Worm (Caenorhabditis elegans) whole organism, L1 larva: ENCODE measurements around the gene K02E2.7.

Experiments
- C34B4.2 ChIP-seq: sonication (generic microtip); optimal IDR thresholded peaks from 2 replicates; lab custom pipeline; 2017; ENCODE audit warnings: mild to moderate bottlenecking, missing genetic modification characterization, missing compliant biosample characterization
- Y116A8C.19 ChIP-seq: sonication (generic microtip); optimal IDR thresholded peaks from 2 replicates; lab custom pipeline; 2016; ENCODE audit warnings: missing compliant biosample characterization, missing genetic modification characterization, borderline replicate concordance
- alr-1 ChIP-seq: fragments of 200-800 bp; sonication (Bioruptor generic); optimal IDR thresholded peaks from 2 replicates; lab custom pipeline; 2018; ENCODE audit warnings: borderline replicate concordance, mild to moderate bottlenecking, missing genetic modification characterization, missing compliant biosample characterization
- ama-1 ChIP-seq: fragments of 150-350 bp; optimal IDR thresholded peaks from 2 replicates; lab custom pipeline; 2014
- blmp-1 ChIP-seq: fragments of 150-350 bp; optimal IDR thresholded peaks from 2 replicates; lab custom pipeline; 2014; ENCODE audit warnings: missing biosample characterization, missing genetic modification characterization
- ceh-63 ChIP-seq: fragments of 200-800 bp; sonication (Bioruptor generic); optimal IDR thresholded peaks from 2 replicates; lab custom pipeline; 2018; ENCODE audit warnings: mild to moderate bottlenecking, missing genetic modification characterization, missing compliant biosample characterization
- ceh-8 ChIP-seq: fragments of 200-800 bp; sonication (Bioruptor generic); optimal IDR thresholded peaks from 2 replicates; lab custom pipeline; 2018; ENCODE audit warnings: mild to moderate bottlenecking, missing genetic modification characterization, moderate library complexity, missing compliant biosample characterization
- ceh-82 ChIP-seq, 3 experiments: fragments of 150-350 bp in 1 of 3; sonication (generic microtip) in 2 of 3; optimal IDR thresholded peaks; 2 replicates each; lab custom pipeline; 2014 to 2017; ENCODE audit warnings: missing biosample characterization in 3 of 3, missing genetic modification characterization in 3 of 3
- ceh-90 ChIP-seq: sonication (generic microtip); optimal IDR thresholded peaks from 2 replicates; lab custom pipeline; 2016; ENCODE audit warnings: missing genetic modification characterization, missing compliant biosample characterization
- ces-1 ChIP-seq: fragments of 150-350 bp; optimal IDR thresholded peaks from 2 replicates; lab custom pipeline; 2014; ENCODE audit warnings: missing biosample characterization, missing genetic modification reagents, missing genetic modification characterization
- dpl-1 ChIP-seq, 3 experiments: fragments of 150-350 bp in 2 of 3; sonication (generic microtip) in 1 of 3; optimal IDR thresholded peaks; 2 replicates each; lab custom pipeline; 2014 to 2017; ENCODE audit warnings: missing biosample characterization in 3 of 3, missing genetic modification characterization in 3 of 3, missing genetic modification reagents in 3 of 3
- efl-3 ChIP-seq: fragments of 200-800 bp; sonication (Bioruptor generic); optimal IDR thresholded peaks from 2 replicates; lab custom pipeline; 2018; ENCODE audit warnings: mild to moderate bottlenecking, missing genetic modification characterization, missing compliant biosample characterization
- ets-5 ChIP-seq: fragments of 200-800 bp; sonication (Bioruptor generic); IDR thresholded peaks from 2 replicates; pipeline ENCODE4 v1.3.6; 2022; ENCODE audit warnings: missing genetic modification characterization, missing compliant biosample characterization
- fkh-8 ChIP-seq: sonication (generic microtip); optimal IDR thresholded peaks from 2 replicates; lab custom pipeline; 2016; ENCODE audit warnings: mild to moderate bottlenecking, missing genetic modification characterization, missing compliant biosample characterization
- grh-1 ChIP-seq: fragments of 200-800 bp; sonication (Bioruptor generic); IDR thresholded peaks from 2 replicates; pipeline ENCODE4 v1.3.6; 2022; ENCODE audit warnings: missing genetic modification reagents, missing genetic modification characterization, missing compliant biosample characterization
- hlh-4 ChIP-seq: sonication (generic microtip); optimal IDR thresholded peaks from 2 replicates; lab custom pipeline; 2016; ENCODE audit warnings: mild to moderate bottlenecking, missing genetic modification characterization, missing compliant biosample characterization
- isw-1 ChIP-seq: fragments of 200-800 bp; sonication (Bioruptor generic); IDR thresholded peaks from 2 replicates; pipeline ENCODE4 v1.3.6; 2022; ENCODE audit warnings: missing genetic modification characterization, missing compliant biosample characterization
- lin-14 ChIP-seq: fragments of 200-800 bp; sonication (Bioruptor generic); optimal IDR thresholded peaks from 2 replicates; lab custom pipeline; 2018; ENCODE audit warnings: mild to moderate bottlenecking, missing genetic modification characterization, moderate library complexity, missing compliant biosample characterization
- lin-35 ChIP-seq, 2 experiments: fragments of 150-350 bp; optimal IDR thresholded peaks; 2 replicates each; lab custom pipeline; 2014; ENCODE audit warnings: missing biosample characterization in 2 of 2, missing genetic modification characterization in 2 of 2, missing genetic modification reagents in 2 of 2
- lsy-2 ChIP-seq, 2 experiments: fragments of 150-350 bp; optimal IDR thresholded peaks; 2 replicates each; lab custom pipeline; 2014; ENCODE audit warnings: missing biosample characterization in 2 of 2, missing genetic modification characterization in 2 of 2
- mdl-1 ChIP-seq, 2 experiments: fragments of 150-350 bp; optimal IDR thresholded peaks; 2 replicates each; lab custom pipeline; 2014 to 2017; ENCODE audit warnings: missing biosample characterization in 2 of 2, missing genetic modification characterization in 2 of 2, inconsistent platforms in 1 of 2
- mef-2 ChIP-seq: fragments of 150-350 bp; optimal IDR thresholded peaks from 2 replicates; lab custom pipeline; 2014; ENCODE audit warnings: missing biosample characterization, missing genetic modification characterization
- mep-1 ChIP-seq: fragments of 150-350 bp; optimal IDR thresholded peaks from 2 replicates; lab custom pipeline; 2014; ENCODE audit warnings: missing biosample characterization, missing genetic modification characterization
- nhr-19 ChIP-seq: fragments of 200-800 bp; sonication (Bioruptor generic); conservative IDR thresholded peaks from 2 replicates; pipeline ENCODE4 v1.3.6; 2022; ENCODE audit warnings: missing genetic modification characterization, missing compliant biosample characterization
- nhr-28 ChIP-seq: fragments of 150-350 bp; optimal IDR thresholded peaks from 2 replicates; lab custom pipeline; 2014; ENCODE audit warnings: missing biosample characterization, missing genetic modification characterization
- nhr-71 ChIP-seq: sonication (generic microtip); optimal IDR thresholded peaks from 2 replicates; lab custom pipeline; 2016; ENCODE audit warnings: mild to moderate bottlenecking, missing genetic modification characterization, moderate library complexity, missing compliant biosample characterization
- nhr-77 ChIP-seq: fragments of 150-350 bp; optimal IDR thresholded peaks from 2 replicates; lab custom pipeline; 2014; ENCODE audit warnings: missing biosample characterization, missing genetic modification characterization
- nhr-84 ChIP-seq: sonication (generic microtip); optimal IDR thresholded peaks from 2 replicates; lab custom pipeline; 2017; ENCODE audit warnings: missing biosample characterization, missing genetic modification characterization
- nhr-90 ChIP-seq: sonication (generic microtip); optimal IDR thresholded peaks from 2 replicates; lab custom pipeline; 2016; ENCODE audit warnings: mild to moderate bottlenecking, missing genetic modification characterization, missing compliant biosample characterization; ENCODE audit not compliant: poor library complexity
- pag-3 ChIP-seq: sonication (generic microtip); optimal IDR thresholded peaks from 2 replicates; lab custom pipeline; 2017; ENCODE audit warnings: missing genetic modification characterization, mild to moderate bottlenecking, missing compliant biosample characterization, antibody characterized with exemption, borderline replicate concordance; ENCODE audit not compliant: insufficient read depth
- pax-3 ChIP-seq: fragments of 200-800 bp; sonication (Bioruptor generic); optimal IDR thresholded peaks from 2 replicates; lab custom pipeline; 2018; ENCODE audit warnings: mild to moderate bottlenecking, missing genetic modification characterization, moderate library complexity, missing compliant biosample characterization
- pqm-1 ChIP-seq: sonication (generic microtip); optimal IDR thresholded peaks from 3 replicates; lab custom pipeline; 2017; ENCODE audit warnings: missing biosample characterization, missing genetic modification characterization
- rnt-1 ChIP-seq: sonication (generic microtip); optimal IDR thresholded peaks from 2 replicates; lab custom pipeline; 2016; ENCODE audit warnings: mild to moderate bottlenecking, missing genetic modification characterization, moderate library complexity, missing compliant biosample characterization
- snpc-4 ChIP-seq: fragments of 150-350 bp; optimal IDR thresholded peaks from 2 replicates; lab custom pipeline; 2014; ENCODE audit warnings: missing biosample characterization, missing genetic modification characterization
- snu-23 ChIP-seq: sonication (generic microtip); optimal IDR thresholded peaks from 2 replicates; lab custom pipeline; 2016; ENCODE audit warnings: missing genetic modification characterization, missing compliant biosample characterization
- sptf-1 ChIP-seq: fragments of 150-350 bp; optimal IDR thresholded peaks from 2 replicates; lab custom pipeline; 2014; ENCODE audit warnings: missing biosample characterization, missing genetic modification characterization
- swsn-7 ChIP-seq: sonication (generic microtip); optimal IDR thresholded peaks from 2 replicates; lab custom pipeline; 2016; ENCODE audit warnings: missing genetic modification characterization, missing compliant biosample characterization
- tlp-1 ChIP-seq: fragments of 150-350 bp; optimal IDR thresholded peaks from 2 replicates; lab custom pipeline; 2014; ENCODE audit warnings: missing biosample characterization, missing genetic modification characterization
- unc-130 ChIP-seq: fragments of 150-350 bp; optimal IDR thresholded peaks from 2 replicates; lab custom pipeline; 2017; ENCODE audit warnings: missing biosample characterization, missing genetic modification characterization, inconsistent platforms
- unc-30 ChIP-seq: sonication (generic microtip); optimal IDR thresholded peaks from 2 replicates; lab custom pipeline; 2017; ENCODE audit warnings: missing biosample characterization, missing genetic modification characterization
- vab-15 ChIP-seq: sonication (generic microtip); optimal IDR thresholded peaks from 2 replicates; lab custom pipeline; 2017; ENCODE audit warnings: missing genotype, mild to moderate bottlenecking, missing genetic modification characterization, missing compliant biosample characterization
- xbp-1 ChIP-seq: sonication (generic microtip); optimal IDR thresholded peaks from 2 replicates; lab custom pipeline; 2016; ENCODE audit warnings: missing genetic modification characterization, missing compliant biosample characterization
- zip-4 ChIP-seq: fragments of 200-800 bp; sonication (Bioruptor generic); optimal IDR thresholded peaks from 2 replicates; lab custom pipeline; 2018; ENCODE audit warnings: mild to moderate bottlenecking, missing genetic modification characterization, moderate library complexity, missing compliant biosample characterization
- ztf-11 ChIP-seq, 2 experiments: sonication (generic microtip); optimal IDR thresholded peaks; 2 replicates each; lab custom pipeline; 2016 to 2017; ENCODE audit warnings: missing genetic modification characterization in 2 of 2, missing biosample characterization in 1 of 2, missing compliant biosample characterization in 1 of 2

K02E2.7 gene

DNA sequence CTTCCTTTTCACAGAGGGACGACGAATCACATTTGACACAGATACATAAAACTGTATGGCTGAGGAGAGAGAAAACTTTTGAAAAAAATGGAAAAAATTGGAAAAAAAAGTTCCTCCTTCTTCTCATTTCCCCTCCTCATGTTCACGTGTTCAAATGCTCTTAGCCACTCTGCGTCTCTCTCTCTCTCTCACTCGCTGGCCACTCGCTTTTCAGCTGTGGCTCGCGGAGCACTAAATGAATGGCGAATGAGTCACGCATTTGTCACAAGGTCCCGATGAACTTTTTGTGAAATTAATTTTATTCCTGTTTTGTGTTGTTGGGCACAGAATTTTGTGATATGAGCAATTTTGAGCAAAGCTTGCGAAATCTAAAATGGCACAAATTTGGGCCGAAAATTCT lies 31.0 kb upstream of the K02E2.7 start (continued):
- TF ChIP-seq mdl-1 (tag; optimal IDR thresholded peaks at IDR 0.05; lab: Kevin White, UChicago) (peak in 1 of 2 experiments; percentile 51), nhr-77 (no peak), mef-2 (tag; lab: Kevin White, UChicago) (no peak), Y116A8C.19 (no peak), dpl-1 (GFP tag; optimal IDR thresholded peaks at IDR 0.05; lab: Kevin White, UChicago) (peak in 1 of 3 experiments; percentile 9), grh-1 (GFP tag; lab: Robert Waterston, UW) (no peak), ceh-82 (tag; optimal IDR thresholded peaks at IDR 0.05; lab: Kevin White, UChicago) (peak in 1 of 3 experiments; percentile 12), fkh-8 (tag; lab: Kevin White, UChicago) (peak; percentile 66), ama-1 (lab: Kevin White, UChicago) (no peak), ces-1 (GFP tag; lab: Kevin White, UChicago) (no peak), snpc-4 (tag; lab: Kevin White, UChicago) (no peak), snu-23 (GFP tag; lab: Kevin White, UChicago) (peak; percentile 16), ceh-90 (tag; lab: Kevin White, UChicago) (no peak), pag-3 (tag; lab: Kevin White, UChicago) (no peak), nhr-90 (no peak), C34B4.2 (tag; lab: Kevin White, UChicago) (no peak), pqm-1 (tag; lab: Kevin White, UChicago) (no peak), rnt-1 (tag; lab: Kevin White, UChicago) (no peak), swsn-7 (tag; lab: Kevin White, UChicago) (peak; percentile 21), mep-1 (tag; lab: Kevin White, UChicago) (peak; percentile 26), ztf-11 (tag; optimal IDR thresholded peaks at IDR 0.05; lab: Kevin White, UChicago) (no peak), zip-4 (GFP tag; lab: Kevin White, UChicago) (no peak), ceh-63 (GFP tag; lab: Kevin White, UChicago) (no peak), xbp-1 (tag; lab: Kevin White, UChicago) (no peak), ceh-8 (GFP tag; lab: Kevin White, UChicago) (no peak), nhr-19 (GFP tag; lab: Robert Waterston, UW) (0 out of 2 replicates have a peak, but pooled peaks have one; percentile 12), ets-5 (GFP tag; lab: Robert Waterston, UW) (no peak), unc-30 (no peak), isw-1 (GFP tag; lab: Robert Waterston, UW) (no peak), vab-15 (no peak), blmp-1 (tag; lab: Kevin White, UChicago) (no peak), nhr-84 (tag; lab: Kevin White, UChicago) (no peak), nhr-71 (tag; lab: Kevin White, UChicago) (peak; percentile 58), unc-130 (no peak), alr-1 (tag; lab: Kevin White, UChicago) (no peak), lin-35 (GFP tag; optimal IDR thresholded peaks at IDR 0.05; lab: Kevin White, UChicago) (no peak), nhr-28 (tag; lab: Kevin White, UChicago) (no peak), lin-14 (GFP tag; lab: Kevin White, UChicago) (peak; percentile 83), sptf-1 (tag; lab: Kevin White, UChicago) (no peak), tlp-1 (tag; lab: Kevin White, UChicago) (no peak), efl-3 (GFP tag; lab: Kevin White, UChicago) (no peak), pax-3 (tag; lab: Kevin White, UChicago) (peak; percentile 25), lsy-2 (tag; optimal IDR thresholded peaks at IDR 0.05; lab: Kevin White, UChicago) (peak in 1 of 2 experiments; percentile 32), hlh-4 (tag; lab: Kevin White, UChicago) (no peak)
